Worm (Caenorhabditis elegans) whole organism, L4 larva: ENCODE results near the gene sra-29.
A peak's percentile ranks its signal among the peaks of the same experiment; 100 is the strongest.

Experiments
- D1046.2 ChIP-seq: fragments of 200-800 bp; sonication (Bioruptor generic); IDR thresholded peaks from 2 replicates; pipeline ENCODE4 v1.3.6; 2022; ENCODE audit warnings: missing genetic modification characterization, missing compliant biosample characterization
- F10B5.3 ChIP-seq: sonication (generic microtip); optimal IDR thresholded peaks from 2 replicates; lab custom pipeline; 2016; ENCODE audit warnings: mild to moderate bottlenecking, missing genetic modification characterization, missing compliant biosample characterization
- F37D6.2 ChIP-seq: sonication (generic microtip); optimal IDR thresholded peaks from 2 replicates; lab custom pipeline; 2016; ENCODE audit warnings: mild to moderate bottlenecking, missing genetic modification characterization, missing compliant biosample characterization
- F44E2.7 ChIP-seq: fragments of 200-800 bp; sonication (Bioruptor generic); IDR thresholded peaks from 2 replicates; pipeline ENCODE4 v2.1.2; 2022; ENCODE audit warnings: missing genetic modification characterization, missing compliant biosample characterization
- F49E8.2 ChIP-seq: sonication (generic microtip); optimal IDR thresholded peaks from 2 replicates; lab custom pipeline; 2016; ENCODE audit warnings: missing compliant biosample characterization, mild to moderate bottlenecking, missing genetic modification characterization, borderline replicate concordance
- T20F7.1 ChIP-seq: fragments of 200-800 bp; sonication (Bioruptor generic); optimal IDR thresholded peaks from 2 replicates; lab custom pipeline; 2018; ENCODE audit warnings: mild to moderate bottlenecking, missing genetic modification characterization, missing compliant biosample characterization
- T26A8.4 ChIP-seq: fragments of 200-800 bp; sonication (Bioruptor generic); IDR thresholded peaks from 2 replicates; pipeline ENCODE4 v1.3.6; 2022; ENCODE audit warnings: missing genetic modification characterization, missing compliant biosample characterization
- Y48G9A.11 ChIP-seq: fragments of 200-800 bp; sonication (Bioruptor generic); IDR thresholded peaks from 2 replicates; pipeline ENCODE4 v1.3.6; 2022; ENCODE audit warnings: missing genetic modification reagents, missing genetic modification characterization, missing compliant biosample characterization
- Y5F2A.4 ChIP-seq: fragments of 200-800 bp; sonication (Bioruptor generic); optimal IDR thresholded peaks from 2 replicates; lab custom pipeline; 2018; ENCODE audit warnings: mild to moderate bottlenecking, missing genetic modification characterization, missing compliant biosample characterization
- aha-1 ChIP-seq: fragments of 150-350 bp; peaks from one replicate; lab custom pipeline; 2014; ENCODE audit warnings: missing biosample characterization, missing genetic modification characterization
- ceh-20 ChIP-seq: fragments of 200-800 bp; sonication (Bioruptor generic); IDR thresholded peaks from 2 replicates; pipeline ENCODE4 v1.3.6; 2022; ENCODE audit warnings: missing genetic modification reagents, missing genetic modification characterization, missing compliant biosample characterization
- ctbp-1 ChIP-seq: fragments of 200-800 bp; sonication (Bioruptor generic); IDR thresholded peaks from 2 replicates; pipeline ENCODE4 v1.3.6; 2022; ENCODE audit warnings: missing genetic modification reagents, missing genetic modification characterization, missing compliant biosample characterization
- daf-16 ChIP-seq, 3 experiments: sonication (generic microtip); optimal IDR thresholded peaks; 2 replicates each; lab custom pipeline; 2016 to 2017; ENCODE audit warnings: missing genetic modification characterization in 3 of 3, missing genetic modification reagents in 3 of 3, mild to moderate bottlenecking in 2 of 3, missing compliant biosample characterization in 2 of 3, missing biosample characterization in 1 of 3, moderate library complexity in 1 of 3
- dve-1 ChIP-seq: sonication (generic microtip); optimal IDR thresholded peaks from 2 replicates; lab custom pipeline; 2017; ENCODE audit warnings: antibody characterized with exemption, mild to moderate bottlenecking, missing genetic modification characterization, missing compliant biosample characterization; ENCODE audit not compliant: insufficient read depth
- egl-43 ChIP-seq: fragments of 200-800 bp; sonication (Bioruptor generic); IDR thresholded peaks from 2 replicates; pipeline ENCODE4 v1.3.6; 2022; ENCODE audit warnings: missing genetic modification reagents, missing genetic modification characterization, missing compliant biosample characterization
- hif-1 ChIP-seq, 2 experiments: sonication (generic microtip); optimal IDR thresholded peaks; 2 replicates each; lab custom pipeline; 2016 to 2017; ENCODE audit warnings: missing compliant biosample characterization in 2 of 2, missing genetic modification characterization in 2 of 2, missing genetic modification reagents in 2 of 2, missing genotype in 2 of 2, mild to moderate bottlenecking in 1 of 2
- hlh-11 ChIP-seq: fragments of 200-800 bp; sonication (Bioruptor generic); optimal IDR thresholded peaks from 2 replicates; lab custom pipeline; 2018; ENCODE audit warnings: mild to moderate bottlenecking, missing genetic modification characterization, missing compliant biosample characterization
- hlh-30 ChIP-seq: sonication (generic microtip); optimal IDR thresholded peaks from 2 replicates; lab custom pipeline; 2017; ENCODE audit warnings: antibody characterized with exemption, mild to moderate bottlenecking, missing genetic modification characterization, missing compliant biosample characterization; ENCODE audit not compliant: insufficient read depth
- hmg-1.1 ChIP-seq: fragments of 200-800 bp; sonication (Bioruptor generic); IDR thresholded peaks from 2 replicates; pipeline ENCODE4 v1.3.6; 2022; ENCODE audit warnings: missing genetic modification reagents, missing genetic modification characterization, missing compliant biosample characterization
- lsy-2 ChIP-seq, 2 experiments: fragments of 150-350 bp in 1 of 2; sonication (generic microtip) in 1 of 2; optimal IDR thresholded peaks; 2 replicates each; lab custom pipeline; 2014 to 2017; ENCODE audit warnings: missing biosample characterization in 2 of 2, missing genetic modification characterization in 2 of 2
- madf-5 ChIP-seq, 2 experiments: fragments of 200-800 bp; sonication (Bioruptor generic); IDR thresholded peaks; 2 replicates each; pipeline ENCODE4 v1.3.6; 2022; ENCODE audit warnings: missing compliant biosample characterization in 2 of 2, missing genetic modification characterization in 2 of 2
- madf-9 ChIP-seq: fragments of 200-800 bp; sonication (Bioruptor generic); conservative IDR thresholded peaks from 2 replicates; pipeline ENCODE4 v1.3.6; 2022; ENCODE audit warnings: missing genetic modification reagents, missing genetic modification characterization, missing compliant biosample characterization
- mdl-1 ChIP-seq, 2 experiments: fragments of 150-350 bp in 1 of 2; sonication (generic microtip) in 1 of 2; optimal IDR thresholded peaks; 2 replicates each; lab custom pipeline; 2014 to 2017; ENCODE audit warnings: missing biosample characterization in 2 of 2, missing genetic modification characterization in 2 of 2
- mdt-29 ChIP-seq: fragments of 200-800 bp; sonication (Bioruptor generic); IDR thresholded peaks from 2 replicates; pipeline ENCODE4 v1.3.6; 2022; ENCODE audit warnings: missing genetic modification reagents, missing genetic modification characterization, missing compliant biosample characterization
- mep-1 ChIP-seq: fragments of 150-350 bp; sonication (generic microtip); optimal IDR thresholded peaks from 3 replicates; lab custom pipeline; 2014; ENCODE audit warnings: missing biosample characterization, missing genetic modification characterization
- mes-2 ChIP-seq: sonication (generic microtip); optimal IDR thresholded peaks from 2 replicates; lab custom pipeline; 2016; ENCODE audit warnings: missing genotype, mild to moderate bottlenecking, missing genetic modification characterization, missing compliant biosample characterization; ENCODE audit not compliant: poor library complexity, severe bottlenecking
- mxl-3 ChIP-seq: fragments of 200-800 bp; sonication (Bioruptor generic); optimal IDR thresholded peaks from 2 replicates; lab custom pipeline; 2018; ENCODE audit warnings: mild to moderate bottlenecking, missing genetic modification characterization, missing compliant biosample characterization
- nhr-10 ChIP-seq: fragments of 150-350 bp; optimal IDR thresholded peaks from 2 replicates; lab custom pipeline; 2014; ENCODE audit warnings: missing biosample characterization, missing genetic modification characterization
- rbr-2 ChIP-seq: sonication (generic microtip); optimal IDR thresholded peaks from 2 replicates; lab custom pipeline; 2016; ENCODE audit warnings: missing genotype, missing genetic modification characterization, missing compliant biosample characterization
- sdz-12 ChIP-seq: fragments of 200-800 bp; sonication (Bioruptor generic); optimal IDR thresholded peaks from 2 replicates; lab custom pipeline; 2018; ENCODE audit warnings: mild to moderate bottlenecking, missing genetic modification characterization, missing compliant biosample characterization
- spr-1 ChIP-seq: sonication (generic microtip); optimal IDR thresholded peaks from 2 replicates; lab custom pipeline; 2016; ENCODE audit warnings: mild to moderate bottlenecking, missing genetic modification characterization, missing compliant biosample characterization
- tra-1 ChIP-seq: fragments of 200-800 bp; sonication (Bioruptor generic); IDR thresholded peaks from 2 replicates; pipeline ENCODE4 v1.3.6; 2022; ENCODE audit warnings: missing genetic modification reagents, missing genetic modification characterization, missing compliant biosample characterization
- unc-62 ChIP-seq, 3 experiments: fragments of 150-350 bp in 1 of 3; sonication (generic microtip); optimal IDR thresholded peaks in 2 of 3; peaks in 1 of 3; 1 replicate in 1 of 3; 2 replicates in 2 of 3; lab custom pipeline; 2014 to 2017; ENCODE audit warnings: missing biosample characterization in 3 of 3, missing genetic modification characterization in 3 of 3, missing genetic modification reagents in 3 of 3, missing genotype in 1 of 3
- zag-1 ChIP-seq: fragments of 150-350 bp; optimal IDR thresholded peaks from 2 replicates; lab custom pipeline; 2014; ENCODE audit warnings: missing biosample characterization, missing genetic modification characterization
- zip-2 ChIP-seq: fragments of 150-350 bp; optimal IDR thresholded peaks from 2 replicates; lab custom pipeline; 2014; ENCODE audit warnings: missing biosample characterization, missing genetic modification characterization

sra-29 gene

DNA sequence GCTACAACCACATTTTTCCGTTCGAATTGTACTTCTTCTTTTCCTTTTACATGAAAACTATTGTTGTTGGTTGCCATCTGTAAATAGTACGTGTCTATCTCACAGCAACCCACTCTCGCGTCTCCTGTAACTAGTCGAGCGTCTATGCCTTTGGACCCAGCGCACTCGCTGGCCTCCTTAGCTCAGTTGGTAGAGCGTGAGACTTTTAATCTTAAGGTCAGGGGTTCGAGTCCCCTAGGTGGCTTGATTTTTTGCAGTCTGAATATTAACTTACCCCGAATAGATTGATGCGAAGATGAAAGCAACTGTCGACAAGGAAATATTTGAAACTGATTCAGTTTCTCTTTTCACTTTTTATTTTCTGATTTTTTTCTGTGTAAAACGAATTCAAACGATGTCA is 10.5 kb downstream of the sra-29 start, which contains the start of gene mpz-3 (continued):
- peak; percentile 30; the same call in 1 of the 2 replicates for TF ChIP-seq mdt-29 (GFP tag; lab: Robert Waterston, UW)
- TF ChIP-seq tra-1 (GFP tag; lab: Robert Waterston, UW), result 0 out of 2 replicates have a peak, but pooled peaks have one; percentile 29
- TF ChIP-seq ctbp-1 (GFP tag; lab: Robert Waterston, UW), result peak; percentile 55; the same call in 1 of the 2 replicates
- TF ChIP-seq T20F7.1 (GFP tag; lab: Kevin White, UChicago), result peak; percentile 22
- no peak for TF ChIP-seq D1046.2 (GFP tag; lab: Robert Waterston, UW)
- TF ChIP-seq F10B5.3, result no peak
- peak; percentile 62 for TF ChIP-seq rbr-2 (tag; lab: Kevin White, UChicago)
- no peak for TF ChIP-seq egl-43 (GFP tag; lab: Robert Waterston, UW)
- TF ChIP-seq mdl-1 (tag; optimal IDR thresholded peaks at IDR 0.05; lab: Kevin White, UChicago), result peak in 1 of 2 experiments; percentile 32
- TF ChIP-seq sdz-12 (GFP tag; lab: Kevin White, UChicago), result no peak
- TF ChIP-seq F37D6.2 (tag; lab: Kevin White, UChicago), result no peak
- peak; percentile 88 for TF ChIP-seq aha-1
- TF ChIP-seq madf-9, result peak; percentile 67

ce11 chrII:6563238-6563637 is 12.3 kb downstream of the sra-29 start:
- TF ChIP-seq mes-2 (tag; lab: Kevin White, UChicago) (peak; percentile 31), hlh-30 (tag; lab: Kevin White, UChicago) (no peak), dve-1 (tag; lab: Kevin White, UChicago) (peak; percentile 43), zag-1 (no peak), F49E8.2 (tag; lab: Kevin White, UChicago) (no peak), lsy-2 (tag; optimal IDR thresholded peaks at IDR 0.05; lab: Kevin White, UChicago) (peak in 1 of 2 experiments; percentile 27), daf-16 (GFP tag; optimal IDR thresholded peaks at IDR 0.05; lab: Kevin White, UChicago) (no peak), daf-16 (tag; optimal IDR thresholded peaks at IDR 0.05; lab: Kevin White, UChicago) (peak; percentile 22), madf-5 (GFP tag; IDR thresholded peaks at IDR 0.05; lab: Robert Waterston, UW) (no peak), mxl-3 (GFP tag; lab: Kevin White, UChicago) (no peak), mdl-1 (tag; optimal IDR thresholded peaks at IDR 0.05; lab: Kevin White, UChicago) (peak in 1 of 2 experiments; percentile 27), ceh-20 (GFP tag; lab: Robert Waterston, UW) (no peak), Y5F2A.4 (no peak), F37D6.2 (tag; lab: Kevin White, UChicago) (peak; percentile 27), Y48G9A.11 (GFP tag; lab: Robert Waterston, UW) (no peak), hmg-1.1 (GFP tag; lab: Robert Waterston, UW) (peak; percentile 78), nhr-10 (tag; lab: Kevin White, UChicago) (no peak), hlh-11 (peak; percentile 72), unc-62 (GFP tag; optimal IDR thresholded peaks at IDR 0.05 in 1 of 2; lab: Kevin White, UChicago) (peak in 1 of 2 experiments; percentile 13), unc-62 (tag; optimal IDR thresholded peaks at IDR 0.05; lab: Kevin White, UChicago) (no peak), ctbp-1 (GFP tag; lab: Robert Waterston, UW) (peak; percentile 49; the same call in 1 of the 2 replicates), mep-1 (peak; percentile 53), tra-1 (GFP tag; lab: Robert Waterston, UW) (no peak), T26A8.4 (GFP tag; lab: Robert Waterston, UW) (peak; percentile 35; the same call in 1 of the 2 replicates), hif-1 (tag; optimal IDR thresholded peaks at IDR 0.05; lab: Kevin White, UChicago) (peak in 1 of 2 experiments; percentile 7), zip-2 (tag; lab: Kevin White, UChicago) (no peak), T20F7.1 (GFP tag; lab: Kevin White, UChicago) (no peak), F44E2.7 (no peak), spr-1 (tag; lab: Kevin White, UChicago) (no peak)
